Worm (Caenorhabditis elegans): ENCODE results near the gene C16C8.8.

ce11 chrII:3452421-3452820 lies 9.1 kb downstream of the C16C8.8 start, which contains the start of gene C16C8.12:
- TF ChIP-seq ama-1 (optimal IDR thresholded peaks at IDR 0.05) (no peak), ceh-36 (tag; optimal IDR thresholded peaks at IDR 0.05) (no peak), tra-4 (tag; optimal IDR thresholded peaks at IDR 0.05) (no peak), B0310.2 (tag; optimal IDR thresholded peaks at IDR 0.05) (no peak), pes-1 (GFP tag; IDR thresholded peaks at IDR 0.05) (no peak), hmbx-1 (tag; optimal IDR thresholded peaks at IDR 0.05) (no peak), aly-1 (tag; optimal IDR thresholded peaks at IDR 0.05) (no peak), sea-1 (GFP tag; conservative IDR thresholded peaks at IDR 0.05) (no peak), ets-7 (tag; optimal IDR thresholded peaks at IDR 0.05) (no peak), F13C5.2 (tag; optimal IDR thresholded peaks at IDR 0.05) (no peak), flt-1 (GFP tag; IDR thresholded peaks at IDR 0.05) (no peak), hmg-4 (GFP tag; optimal IDR thresholded peaks at IDR 0.05) (no peak), ceh-13 (GFP tag; optimal IDR thresholded peaks at IDR 0.05) (no peak), hnd-1 (tag; optimal IDR thresholded peaks at IDR 0.05) (no peak)
